Worm (Caenorhabditis elegans): ENCODE measurements around the gene F53F1.2.

DNA sequence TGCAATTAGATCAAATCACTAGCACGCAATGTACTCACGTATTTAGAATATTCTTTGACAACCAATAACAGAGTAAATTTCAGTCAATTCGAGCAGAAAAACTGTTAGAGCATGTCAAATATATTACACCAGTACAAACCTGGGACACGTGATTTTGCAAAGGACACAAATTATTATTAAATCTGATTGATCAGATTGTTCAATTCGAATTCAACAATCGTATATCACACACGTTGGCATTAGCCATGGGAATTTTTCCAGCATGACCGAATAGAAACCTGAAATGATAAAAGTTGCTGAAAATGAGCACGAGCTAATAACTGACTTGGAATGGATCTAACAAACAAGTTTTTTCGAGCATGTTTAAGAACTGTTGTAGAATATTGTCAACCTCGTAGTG lies 16.4 kb downstream of the F53F1.2 start, which contains the start of gene srv-9:
- TF ChIP-seq ref-1 (GFP tag; conservative IDR thresholded peaks at IDR 0.05), result no peak
- no peak for TF ChIP-seq flt-1 (GFP tag; IDR thresholded peaks at IDR 0.05)
